Fruit fly (Drosophila melanogaster): ENCODE data around the gene Pus7.

DNA sequence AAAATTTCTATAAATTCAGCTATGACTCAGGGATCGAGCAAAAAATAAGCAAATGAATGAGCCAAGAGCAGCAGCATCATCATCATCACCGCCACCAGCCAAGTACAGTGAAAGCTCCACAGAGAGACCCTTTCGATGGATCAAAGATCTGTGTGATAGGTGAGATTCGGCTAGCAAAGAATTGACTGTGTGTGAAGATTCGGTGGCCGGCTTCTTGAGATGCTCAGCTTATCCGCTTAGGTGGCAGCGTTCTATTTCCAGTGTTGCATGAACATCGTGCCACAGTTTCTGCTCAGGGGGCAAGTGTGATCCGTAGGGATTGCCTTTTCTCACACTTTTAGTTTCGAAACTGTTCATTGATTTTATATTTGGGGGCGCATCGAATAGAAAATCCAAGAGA lies 43.3 kb downstream of the Pus7 start:
- TF ChIP-seq onecut (GFP tag; IDR thresholded peaks at IDR 0.05) (no peak), crp (GFP tag; optimal IDR thresholded peaks at IDR 0.05) (no peak), exex (tag; optimal IDR thresholded peaks at IDR 0.05) (no peak), CG12104 (GFP tag; optimal IDR thresholded peaks at IDR 0.05) (no peak), ab (GFP tag; optimal IDR thresholded peaks at IDR 0.05) (no peak), odd (GFP tag; optimal IDR thresholded peaks at IDR 0.05) (no peak), Bgb (GFP tag; IDR thresholded peaks at IDR 0.05; ENCODE audit: partially characterized antibody) (no peak), gem (tag; optimal IDR thresholded peaks at IDR 0.05) (no peak), CG15696 (tag; optimal IDR thresholded peaks at IDR 0.05) (no peak), CG7745 (tag; optimal IDR thresholded peaks at IDR 0.05) (no peak), Usf (GFP tag; optimal IDR thresholded peaks at IDR 0.05) (no peak), CG2116 (GFP tag; optimal IDR thresholded peaks at IDR 0.05) (no peak), Nf-YC (tag; optimal IDR thresholded peaks at IDR 0.05) (peak; percentile 0), CG5180 (GFP tag; optimal IDR thresholded peaks at IDR 0.05) (no peak)

Data from whole organism, embryonic.